Fruit fly (Drosophila melanogaster) whole organism, wandering third instar larva: ENCODE measurements around the gene bol.

Experiments used
- Dfd ChIP-seq: fragments of >200 bp; optimal IDR thresholded peaks from 2 replicates; lab custom pipeline; 2017; ENCODE audit warnings: missing biosample characterization, missing genetic modification characterization
- Hr83 ChIP-seq: fragments of 200-300 bp; sonication (Bioruptor generic); optimal IDR thresholded peaks from 2 replicates; lab custom pipeline; 2016; ENCODE audit warnings: missing biosample characterization, mild to moderate bottlenecking, missing genetic modification characterization, moderate library complexity; ENCODE audit not compliant: poor library complexity, severe bottlenecking
- Mio ChIP-seq: sonication (Bioruptor generic); optimal IDR thresholded peaks from 2 replicates; lab custom pipeline; 2016; ENCODE audit warnings: missing biosample characterization, missing genetic modification characterization
- Vsx2 ChIP-seq: fragments of 200-300, 225-300 bp; sonication (Bioruptor generic); optimal IDR thresholded peaks from 2 replicates; lab custom pipeline; 2018; ENCODE audit warnings: missing biosample characterization, missing genetic modification characterization; ENCODE audit not compliant: partially characterized antibody
- br ChIP-seq: fragments of 200-800 bp; sonication (Bioruptor generic); optimal IDR thresholded peaks from 2 replicates; lab custom pipeline; 2016; ENCODE audit warnings: missing biosample characterization, missing genetic modification characterization
- h ChIP-seq: fragments of 200-800 bp; sonication (Bioruptor generic); optimal IDR thresholded peaks from 3 replicates; lab custom pipeline; 2016; ENCODE audit warnings: missing biosample characterization, mild to moderate bottlenecking, missing genetic modification characterization
- tai ChIP-seq: sonication (Bioruptor generic); optimal IDR thresholded peaks from 2 replicates; lab custom pipeline; 2016; ENCODE audit warnings: missing biosample characterization, missing genetic modification characterization

DNA sequence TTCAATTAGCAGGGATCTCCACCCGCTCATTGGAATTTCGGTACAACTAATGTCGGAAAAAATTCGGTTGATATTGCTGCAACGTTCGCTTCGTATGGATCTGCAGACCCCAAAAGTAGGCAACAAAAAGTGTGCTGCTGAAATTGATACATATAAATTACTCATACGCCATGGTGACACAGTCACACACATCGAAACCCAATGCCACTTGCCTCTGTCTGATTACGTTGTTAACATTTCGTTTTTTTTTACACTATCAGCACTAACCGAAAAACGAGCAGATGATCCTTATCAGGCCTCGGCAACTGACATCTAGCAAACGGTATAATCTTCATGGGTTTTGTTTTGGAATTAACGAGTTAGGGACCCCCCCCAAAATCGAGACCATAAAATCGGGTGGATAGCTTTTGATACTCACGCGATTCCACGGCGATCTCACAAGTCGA, 39.2 kb downstream of the bol start:
- TF ChIP-seq Hr83 (no peak), Dfd (GFP tag; lab: Kevin White, UChicago) (no peak), br (GFP tag; lab: Kevin White, UChicago) (peak; percentile 7), tai (GFP tag; lab: Kevin White, UChicago) (no peak), Vsx2 (GFP tag; lab: Kevin White, UChicago) (no peak), Mio (GFP tag; lab: Kevin White, UChicago) (no peak), h (GFP tag; lab: Kevin White, UChicago) (no peak)
